Fruit fly (Drosophila melanogaster): Measurements from ENCODE around the gene Pdss2.

Pdss2 gene

dm6 chr3L:21031093-21031930 lies 3.6 kb downstream of the Pdss2 start, which contains the start of the genes CG10584 and Polr3E (continued):
- TF ChIP-seq kni (GFP tag; optimal IDR thresholded peaks at IDR 0.05) (peak; percentile 72), gsb-n (tag; optimal IDR thresholded peaks at IDR 0.05) (peak; percentile 92), Fer3 (tag; optimal IDR thresholded peaks at IDR 0.05) (peak; percentile 90), CG8290 (GFP tag; optimal IDR thresholded peaks at IDR 0.05) (peak; percentile 90), CG8290 (tag; optimal IDR thresholded peaks at IDR 0.05) (peak; percentile 76 to 82), CG31441 (GFP tag; IDR thresholded peaks at IDR 0.05) (peak; percentile 98), CG14710 (tag; optimal IDR thresholded peaks at IDR 0.05) (peak; percentile 96), CG10147 (GFP tag; optimal IDR thresholded peaks at IDR 0.05) (peak; percentile 94), zfh1 (GFP tag; IDR thresholded peaks at IDR 0.05) (peak; percentile 80), CG31365 (tag; optimal IDR thresholded peaks at IDR 0.05) (no peak), CG10267 (tag; optimal IDR thresholded peaks at IDR 0.05) (peak; percentile 92), Mad (GFP tag; optimal IDR thresholded peaks at IDR 0.05) (peak; percentile 3), CG3407 (GFP tag; optimal IDR thresholded peaks at IDR 0.05) (peak; percentile 90), Ssrp (tag; optimal IDR thresholded peaks at IDR 0.05) (peak; percentile 93), Stat92E (GFP tag; optimal IDR thresholded peaks at IDR 0.05) (peak in 1 of 3 experiments; percentile 46), CG10462 (GFP tag; optimal IDR thresholded peaks at IDR 0.05) (peak; percentile 84), D19B (GFP tag; optimal IDR thresholded peaks at IDR 0.05) (peak; percentile 86), CG12236 (GFP tag; optimal IDR thresholded peaks at IDR 0.05) (no peak), en (GFP tag; optimal IDR thresholded peaks at IDR 0.05) (no peak), CG4730 (GFP tag; IDR thresholded peaks at IDR 0.05) (peak; percentile 79), crol (GFP tag; IDR thresholded peaks at IDR 0.05) (no peak), Hr39 (optimal IDR thresholded peaks at IDR 0.05) (no peak), Hand (GFP tag; optimal IDR thresholded peaks at IDR 0.05) (peak; percentile 92), Bgb (GFP tag; IDR thresholded peaks at IDR 0.05; ENCODE audit: partially characterized antibody) (peak; percentile 28; the same call in 1 of the 2 replicates), GATAe (GFP tag; conservative IDR thresholded peaks at IDR 0.05) (peak; percentile 60), Camta (GFP tag; optimal IDR thresholded peaks at IDR 0.05) (peak; percentile 35), dimm (GFP tag; IDR thresholded peaks at IDR 0.05) (peak; percentile 64), NfI (GFP tag; optimal IDR thresholded peaks at IDR 0.05) (peak; percentile 94), Abd-B (GFP tag; optimal IDR thresholded peaks at IDR 0.05) (peak; percentile 91), CG6813 (GFP tag; optimal IDR thresholded peaks at IDR 0.05) (peak; percentile 93), CG11398 (GFP tag; optimal IDR thresholded peaks at IDR 0.05) (no peak), zen (tag; optimal IDR thresholded peaks at IDR 0.05) (peak; percentile 92), CG3281 (GFP tag; optimal IDR thresholded peaks at IDR 0.05) (peak; percentile 96), Med (GFP tag) (peak; percentile 88), CG4854 (GFP tag; optimal IDR thresholded peaks at IDR 0.05) (peak; percentile 27), CG7786 (GFP tag; optimal IDR thresholded peaks at IDR 0.05) (peak; percentile 18), Pdp1 (GFP tag; optimal IDR thresholded peaks at IDR 0.05) (peak; percentile 63 to 66), Oli (tag; optimal IDR thresholded peaks at IDR 0.05) (peak; percentile 94), danr (GFP tag; IDR thresholded peaks at IDR 0.05) (peak; percentile 73), CG2889 (GFP tag; IDR thresholded peaks at IDR 0.05) (peak; percentile 68; the same call in 1 of the 3 replicates), CG17385 (GFP tag; optimal IDR thresholded peaks at IDR 0.05) (peak; percentile 90), Doc3 (GFP tag; IDR thresholded peaks at IDR 0.05; ENCODE audit: partially characterized antibody) (peak; percentile 28; the same call in 1 of the 3 replicates), CG17829 (tag; optimal IDR thresholded peaks at IDR 0.05) (peak; percentile 96), gt (GFP tag; IDR thresholded peaks at IDR 0.05) (no peak), CG3838 (GFP tag; optimal IDR thresholded peaks at IDR 0.05) (peak; percentile 59), CG2129 (GFP tag; IDR thresholded peaks at IDR 0.05; ENCODE audit: partially characterized antibody) (no peak), ase (GFP tag; IDR thresholded peaks at IDR 0.05) (peak; percentile 75; the same call in 1 of the 3 replicates), CG14014 (GFP tag; IDR thresholded peaks at IDR 0.05) (peak; percentile 76; the same call in 1 of the 2 replicates)
